Worm (Caenorhabditis elegans): Measurements from ENCODE around the gene hars-1.

- TF ChIP-seq rpc-1 (optimal IDR thresholded peaks at IDR 0.05) (no peak), rpc-1 (tag; optimal IDR thresholded peaks at IDR 0.05) (no peak), pha-4 (tag; optimal IDR thresholded peaks at IDR 0.05) (no peak), nhr-90 (tag; optimal IDR thresholded peaks at IDR 0.05) (no peak), nhr-27 (tag; optimal IDR thresholded peaks at IDR 0.05) (no peak), B0035.1 (tag; optimal IDR thresholded peaks at IDR 0.05) (no peak), C06A6.2 (GFP tag; conservative IDR thresholded peaks at IDR 0.05) (no peak), K11D2.4 (GFP tag; IDR thresholded peaks at IDR 0.05) (no peak), Y53G8AR.9 (GFP tag; conservative IDR thresholded peaks at IDR 0.05) (no peak), ets-4 (GFP tag; optimal IDR thresholded peaks at IDR 0.05) (no peak), sptf-2 (GFP tag; optimal IDR thresholded peaks at IDR 0.05) (no peak)
Observed at ce11 chrIV:10868629-10869251, 10.0 kb downstream of the hars-1 start, which contains the start of gene F13E9.11.

All from whole organism, young adult.